Fruit fly (Drosophila melanogaster) Kc167 (cell line): ENCODE results near the gene CG6790.

Experiments used
- h ChIP-seq: fragments of >200 bp; optimal IDR thresholded peaks from 3 replicates; lab custom pipeline; 2018; ENCODE audit warnings: missing external identifiers
- insv ChIP-seq: fragments of >200 bp; optimal IDR thresholded peaks from 3 replicates; lab custom pipeline; 2018; ENCODE audit warnings: missing external identifiers
- psq ChIP-seq: fragments of >200 bp; optimal IDR thresholded peaks from 2 replicates; lab custom pipeline; 2017; ENCODE audit warnings: missing external identifiers
- ttk ChIP-seq: sonication (Bioruptor generic); optimal IDR thresholded peaks from 2 replicates; lab custom pipeline; 2017; ENCODE audit warnings: missing external identifiers

dm6 chr3R:11617849-11618248 is 39.3 kb upstream of the CG6790 start:
- TF ChIP-seq psq (lab: Kevin White, UChicago) (no peak), ttk (no peak), insv (lab: Kevin White, UChicago) (no peak), h (lab: Kevin White, UChicago) (no peak)
